Worm (Caenorhabditis elegans) whole organism, L3 larva: ENCODE data around the gene F15B9.11.

ENCODE experiments used
- ceh-82 ChIP-seq: fragments of 150-350 bp; optimal IDR thresholded peaks from 2 replicates; lab custom pipeline; 2014; ENCODE audit warnings: missing biosample characterization, missing genetic modification characterization
- egl-27 ChIP-seq: sonication (generic microtip); optimal IDR thresholded peaks from 4 replicates; lab custom pipeline; 2017; ENCODE audit warnings: missing biosample characterization, missing genetic modification reagents, missing genetic modification characterization
- elt-3 ChIP-seq, 3 experiments: fragments of 150-350 bp in 1 of 3; sonication (generic microtip) in 2 of 3; optimal IDR thresholded peaks; 2 replicates in 2 of 3; 4 replicates in 1 of 3; lab custom pipeline; 2014 to 2017; ENCODE audit warnings: missing biosample characterization in 3 of 3, missing genetic modification characterization in 3 of 3
- fkh-10 ChIP-seq: sonication (generic microtip); optimal IDR thresholded peaks from 2 replicates; lab custom pipeline; 2017; ENCODE audit warnings: missing biosample characterization, missing genetic modification reagents, missing genetic modification characterization
- jun-1 ChIP-seq: fragments of 150-350 bp; optimal IDR thresholded peaks from 2 replicates; lab custom pipeline; 2014; ENCODE audit warnings: missing biosample characterization, missing genetic modification reagents, missing genetic modification characterization
- mml-1 ChIP-seq: fragments of 150-350 bp; sonication (generic microtip); optimal IDR thresholded peaks from 3 replicates; lab custom pipeline; 2014; ENCODE audit warnings: missing biosample characterization, missing genetic modification characterization
- nhr-237 ChIP-seq: fragments of 150-350 bp; optimal IDR thresholded peaks from 2 replicates; lab custom pipeline; 2014; ENCODE audit warnings: missing biosample characterization, missing genetic modification characterization
- nhr-28 ChIP-seq: fragments of 150-350 bp; optimal IDR thresholded peaks from 2 replicates; lab custom pipeline; 2014; ENCODE audit warnings: missing biosample characterization, missing genetic modification characterization
- nhr-76 ChIP-seq: fragments of 150-350 bp; sonication (generic microtip); optimal IDR thresholded peaks from 5 replicates; lab custom pipeline; 2014; ENCODE audit warnings: missing biosample characterization, missing genetic modification characterization
- nhr-77 ChIP-seq: fragments of 150-350 bp; optimal IDR thresholded peaks from 2 replicates; lab custom pipeline; 2014; ENCODE audit warnings: missing biosample characterization, missing genetic modification characterization
- pqm-1 ChIP-seq: fragments of 150-350 bp; optimal IDR thresholded peaks from 2 replicates; lab custom pipeline; 2017; ENCODE audit warnings: missing biosample characterization, missing genetic modification characterization, inconsistent platforms
- sea-2 ChIP-seq: fragments of 150-350 bp; sonication (generic microtip); optimal IDR thresholded peaks from 4 replicates; lab custom pipeline; 2014; ENCODE audit warnings: missing biosample characterization, missing genetic modification reagents, missing genetic modification characterization
- unc-62 ChIP-seq: fragments of 150-350 bp; sonication (generic microtip); optimal IDR thresholded peaks from 4 replicates; lab custom pipeline; 2014; ENCODE audit warnings: missing biosample characterization, missing genetic modification reagents, missing genetic modification characterization
- ztf-11 ChIP-seq: fragments of 150-350 bp; optimal IDR thresholded peaks from 2 replicates; lab custom pipeline; 2014; ENCODE audit warnings: missing biosample characterization, missing genetic modification characterization

ce11 chrV:13013158-13013557 is 20.5 kb upstream of the F15B9.11 start, which contains the start of gene try-10:
- TF ChIP-seq nhr-28 (no peak), mml-1 (tag; lab: Kevin White, UChicago) (no peak), jun-1 (no peak), ztf-11 (tag; lab: Kevin White, UChicago) (no peak), nhr-76 (tag; lab: Kevin White, UChicago) (no peak), pqm-1 (tag; lab: Kevin White, UChicago) (no peak), unc-62 (GFP tag; lab: Kevin White, UChicago) (no peak), elt-3 (tag; optimal IDR thresholded peaks at IDR 0.05; lab: Kevin White, UChicago) (no peak), ceh-82 (tag; lab: Kevin White, UChicago) (no peak), egl-27 (tag; lab: Kevin White, UChicago) (no peak), nhr-237 (tag; lab: Kevin White, UChicago) (no peak), sea-2 (no peak), fkh-10 (GFP tag; lab: Kevin White, UChicago) (no peak), nhr-77 (tag; lab: Kevin White, UChicago) (no peak)
